Worm (Caenorhabditis elegans) whole organism, L1 larva: ENCODE measurements around the gene srh-240.

ENCODE experiments used
- alr-1 ChIP-seq: fragments of 200-800 bp; sonication (Bioruptor generic); optimal IDR thresholded peaks from 2 replicates; lab custom pipeline; 2018; ENCODE audit warnings: borderline replicate concordance, mild to moderate bottlenecking, missing genetic modification characterization, missing compliant biosample characterization
- elt-2 ChIP-seq: sonication (generic microtip); optimal IDR thresholded peaks from 2 replicates; lab custom pipeline; 2016; ENCODE audit warnings: missing genetic modification characterization, mild to moderate bottlenecking, inconsistent platforms, missing compliant biosample characterization, missing genetic modification reagents
- fkh-8 ChIP-seq: sonication (generic microtip); optimal IDR thresholded peaks from 2 replicates; lab custom pipeline; 2016; ENCODE audit warnings: mild to moderate bottlenecking, missing genetic modification characterization, missing compliant biosample characterization
- fos-1 ChIP-seq: fragments of 150-350 bp; optimal IDR thresholded peaks from 2 replicates; lab custom pipeline; 2014; ENCODE audit warnings: missing biosample characterization, missing genetic modification characterization
- lin-35 ChIP-seq, 2 experiments: fragments of 150-350 bp; optimal IDR thresholded peaks; 2 replicates each; lab custom pipeline; 2014; ENCODE audit warnings: missing biosample characterization in 2 of 2, missing genetic modification characterization in 2 of 2, missing genetic modification reagents in 2 of 2
- lin-39 ChIP-seq: fragments of 150-350 bp; optimal IDR thresholded peaks from 2 replicates; lab custom pipeline; 2014; ENCODE audit warnings: missing biosample characterization, missing genetic modification reagents, missing genetic modification characterization
- nhr-11 ChIP-seq: fragments of 150-350 bp; optimal IDR thresholded peaks from 2 replicates; lab custom pipeline; 2014; ENCODE audit warnings: missing biosample characterization, missing genetic modification characterization
- pqm-1 ChIP-seq: sonication (generic microtip); optimal IDR thresholded peaks from 3 replicates; lab custom pipeline; 2017; ENCODE audit warnings: missing biosample characterization, missing genetic modification characterization
- sptf-1 ChIP-seq: fragments of 150-350 bp; optimal IDR thresholded peaks from 2 replicates; lab custom pipeline; 2014; ENCODE audit warnings: missing biosample characterization, missing genetic modification characterization
- tlp-1 ChIP-seq: fragments of 150-350 bp; optimal IDR thresholded peaks from 2 replicates; lab custom pipeline; 2014; ENCODE audit warnings: missing biosample characterization, missing genetic modification characterization
- unc-130 ChIP-seq: fragments of 150-350 bp; optimal IDR thresholded peaks from 2 replicates; lab custom pipeline; 2017; ENCODE audit warnings: missing biosample characterization, missing genetic modification characterization, inconsistent platforms
- zag-1 ChIP-seq: fragments of 150-350 bp; optimal IDR thresholded peaks from 2 replicates; lab custom pipeline; 2014; ENCODE audit warnings: missing biosample characterization, missing genetic modification characterization

- no peak for TF ChIP-seq lin-39 (tag; lab: Kevin White, UChicago)
- TF ChIP-seq elt-2 (tag; lab: Kevin White, UChicago): no peak
- no peak for TF ChIP-seq unc-130 (tag; lab: Kevin White, UChicago)
- no peak for TF ChIP-seq zag-1 (tag; lab: Kevin White, UChicago)
- TF ChIP-seq nhr-11 (tag; lab: Kevin White, UChicago): no peak
- TF ChIP-seq fkh-8: no peak
- no peak for TF ChIP-seq alr-1 (tag; lab: Kevin White, UChicago)
- no peak for TF ChIP-seq tlp-1 (tag; lab: Kevin White, UChicago)
- TF ChIP-seq sptf-1: no peak
- TF ChIP-seq pqm-1 (tag; lab: Kevin White, UChicago): no peak
- TF ChIP-seq fos-1 (tag; lab: Kevin White, UChicago): no peak
- no peak for TF ChIP-seq lin-35 (GFP tag; optimal IDR thresholded peaks at IDR 0.05; lab: Kevin White, UChicago)
Observed at ce11 chrV:2892976-2893375, 28.0 kb downstream of the srh-240 start, which contains the start of gene srh-127.
